Fruit fly (Drosophila melanogaster) S2 (cell line): ENCODE results near the gene CG4053.

Experiments used
- CG8478 ChIP-seq: fragments of >200 bp; optimal IDR thresholded peaks from 2 replicates; lab custom pipeline; 2018
- CTCF ChIP-seq, 2 experiments: fragments of >200 bp; optimal IDR thresholded peaks; 2 replicates each; lab custom pipeline; 2018

dm6 chr3R:17150287-17150686 is 18.3 kb upstream of the CG4053 start, which contains the start of gene Smug:
- TF ChIP-seq CG8478 (lab: Kevin White, UChicago) = no peak
- TF ChIP-seq CTCF (optimal IDR thresholded peaks at IDR 0.05; lab: Kevin White, UChicago) = no peak
